Worm (Caenorhabditis elegans): Measurements from ENCODE around the gene clec-146.

Gene clec-146

ce11 chrII:13613096-13613495 lies 19.5 kb upstream of the clec-146 start, which contains the start of gene gst-15:
Gene gst-15 (minus strand): TSS chrII:13613196.
- TF ChIP-seq dmd-6 (GFP tag; IDR thresholded peaks at IDR 0.05) (no peak), ceh-82 (tag; optimal IDR thresholded peaks at IDR 0.05) (no peak)

ce11 chrII:13611186-13611585 lies 17.6 kb upstream of the clec-146 start, which contains the start of gene gst-24:
Gene gst-24 (minus strand): TSS chrII:13611366.
- TF ChIP-seq daf-16 (GFP tag; optimal IDR thresholded peaks at IDR 0.05), result no peak
- TF ChIP-seq daf-16 (tag; optimal IDR thresholded peaks at IDR 0.05), result peak; percentile 13
- no peak for TF ChIP-seq mes-2 (tag; optimal IDR thresholded peaks at IDR 0.05; ENCODE audit: poor library complexity, severe bottlenecking)

ce11 chrII:13609655-13610054 lies 16.1 kb upstream of the clec-146 start, which contains the start of gene gst-20:
Gene gst-20 (minus strand): TSS chrII:13609824.
- TF ChIP-seq mes-2 (tag; optimal IDR thresholded peaks at IDR 0.05; ENCODE audit: poor library complexity, severe bottlenecking) (no peak), zip-2 (tag; optimal IDR thresholded peaks at IDR 0.05) (no peak), mxl-3 (GFP tag; optimal IDR thresholded peaks at IDR 0.05) (peak; percentile 100), madf-9 (GFP tag; conservative IDR thresholded peaks at IDR 0.05) (no peak), nhr-6 (tag; optimal IDR thresholded peaks at IDR 0.05) (peak; percentile 22), nhr-48 (tag; optimal IDR thresholded peaks at IDR 0.05) (peak; percentile 53), dmd-6 (GFP tag; IDR thresholded peaks at IDR 0.05) (peak; percentile 79), mdl-1 (tag; optimal IDR thresholded peaks at IDR 0.05) (peak in 1 of 2 experiments; percentile 85), nhr-77 (tag; optimal IDR thresholded peaks at IDR 0.05) (peak; percentile 82), dpl-1 (GFP tag; optimal IDR thresholded peaks at IDR 0.05) (peak; percentile 32), aha-1 (tag) (peak; percentile 28), mep-1 (tag; optimal IDR thresholded peaks at IDR 0.05) (no peak), nhr-10 (tag; optimal IDR thresholded peaks at IDR 0.05) (no peak), Y105C5A.15 (GFP tag; IDR thresholded peaks at IDR 0.05) (no peak), daf-16 (GFP tag; optimal IDR thresholded peaks at IDR 0.05) (no peak), daf-16 (tag; optimal IDR thresholded peaks at IDR 0.05) (peak; percentile 84), hlh-11 (tag; optimal IDR thresholded peaks at IDR 0.05) (peak; percentile 78), dve-1 (tag; optimal IDR thresholded peaks at IDR 0.05; ENCODE audit: insufficient read depth) (peak; percentile 75), hlh-30 (tag; optimal IDR thresholded peaks at IDR 0.05; ENCODE audit: insufficient read depth) (peak; percentile 82), nhr-28 (tag; optimal IDR thresholded peaks at IDR 0.05) (peak; percentile 72), nhr-102 (tag; optimal IDR thresholded peaks at IDR 0.05) (peak; percentile 50), lsy-2 (tag; optimal IDR thresholded peaks at IDR 0.05) (peak in 1 of 2 experiments; percentile 18), pqm-1 (tag; optimal IDR thresholded peaks at IDR 0.05) (peak; percentile 62)

DNA sequence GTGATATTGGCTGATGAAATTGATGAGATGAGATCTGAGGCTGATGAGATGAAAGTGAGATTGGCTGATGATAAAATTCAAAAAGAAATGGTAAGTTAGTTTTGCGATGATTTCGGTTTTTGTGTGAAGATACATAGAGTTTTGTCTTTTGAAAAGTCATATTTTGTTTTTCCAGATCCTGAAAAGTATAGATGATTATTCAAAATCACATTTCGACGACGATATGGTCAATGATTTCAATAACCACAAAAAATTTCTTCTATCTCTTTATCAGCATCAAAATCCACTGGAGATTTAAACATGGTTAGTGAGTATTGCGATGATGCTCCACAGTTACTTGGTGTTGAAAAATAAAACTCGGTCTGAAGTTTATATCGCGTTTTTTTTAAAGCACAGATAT lies 7.3 kb upstream of the clec-146 start, which contains the start of gene csp-1:
Gene csp-1, plus strand, starts transcription at position 301 of the 400 bp plus-strand sequence.
- no peak for TF ChIP-seq ceh-82 (tag; optimal IDR thresholded peaks at IDR 0.05)
- no peak for TF ChIP-seq F49E8.2 (tag; optimal IDR thresholded peaks at IDR 0.05; ENCODE audit: borderline replicate concordance)
- TF ChIP-seq egl-27 (tag; optimal IDR thresholded peaks at IDR 0.05), result no peak
- no peak for TF ChIP-seq T26A8.4 (GFP tag; IDR thresholded peaks at IDR 0.05)
- TF ChIP-seq zip-2 (tag; optimal IDR thresholded peaks at IDR 0.05), result no peak
- TF ChIP-seq madf-9 (GFP tag; conservative IDR thresholded peaks at IDR 0.05), result no peak
- no peak for TF ChIP-seq nhr-77 (tag; optimal IDR thresholded peaks at IDR 0.05)
- no peak for TF ChIP-seq zag-1 (tag; optimal IDR thresholded peaks at IDR 0.05)
- no peak for TF ChIP-seq set-16 (GFP tag; IDR thresholded peaks at IDR 0.05)
- no peak for TF ChIP-seq nhr-25 (tag; optimal IDR thresholded peaks at IDR 0.05; ENCODE audit: borderline replicate concordance, insufficient read depth)
- TF ChIP-seq T20F7.1 (GFP tag; optimal IDR thresholded peaks at IDR 0.05), result no peak
- no peak for TF ChIP-seq ceh-28 (tag; optimal IDR thresholded peaks at IDR 0.05)

DNA sequence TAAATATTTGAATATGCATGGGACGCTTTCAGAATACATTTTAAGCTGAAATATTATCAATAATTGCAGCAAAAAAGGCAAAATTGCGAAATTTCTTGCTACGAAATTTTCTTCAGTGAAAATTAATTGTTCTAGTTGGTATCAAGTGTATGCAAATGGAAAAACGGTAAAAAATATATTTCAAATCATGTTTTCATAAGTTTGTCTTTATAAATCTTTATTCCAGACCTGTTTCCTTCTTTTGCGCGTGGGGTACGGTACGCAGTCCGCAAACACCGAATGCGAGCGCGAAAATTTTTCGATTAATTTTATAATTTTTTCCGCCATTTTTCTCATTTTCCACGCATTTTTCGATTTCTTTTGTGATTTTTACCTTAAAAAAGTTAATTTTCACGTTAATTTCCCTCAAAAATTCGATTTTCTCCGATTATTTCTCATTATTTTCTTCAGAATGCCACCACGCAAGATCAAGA lies 3.0 kb upstream of the clec-146 start, which contains the start of the genes fbxc-23 and csc-1:
Gene fbxc-23, minus strand, starts transcription at position 51 of the 473 bp plus-strand sequence.
Gene csc-1, plus strand, starts transcription at position 451 of the 473 bp plus-strand sequence.
- TF ChIP-seq daf-16 (GFP tag; optimal IDR thresholded peaks at IDR 0.05) (no peak), daf-16 (tag; optimal IDR thresholded peaks at IDR 0.05) (peak; percentile 50), lin-38 (GFP tag; IDR thresholded peaks at IDR 0.05) (peak; percentile 70), nhr-102 (tag; optimal IDR thresholded peaks at IDR 0.05) (no peak), rbr-2 (tag; optimal IDR thresholded peaks at IDR 0.05) (peak; percentile 1), dve-1 (tag; optimal IDR thresholded peaks at IDR 0.05; ENCODE audit: insufficient read depth) (peak; percentile 37), dpl-1 (GFP tag; optimal IDR thresholded peaks at IDR 0.05) (peak; percentile 90), hmg-1.1 (GFP tag; IDR thresholded peaks at IDR 0.05) (0 out of 2 replicates have a peak, but pooled peaks have one; percentile 15), mes-2 (tag; optimal IDR thresholded peaks at IDR 0.05; ENCODE audit: poor library complexity, severe bottlenecking) (peak; percentile 67), hlh-30 (tag; optimal IDR thresholded peaks at IDR 0.05; ENCODE audit: insufficient read depth) (peak; percentile 52), lsy-2 (tag; optimal IDR thresholded peaks at IDR 0.05) (peak; percentile 56 to 98), spr-1 (tag; optimal IDR thresholded peaks at IDR 0.05) (no peak), nhr-42 (GFP tag; IDR thresholded peaks at IDR 0.05) (no peak), unc-130 (GFP tag; optimal IDR thresholded peaks at IDR 0.05) (peak; percentile 17), fkh-10 (GFP tag; optimal IDR thresholded peaks at IDR 0.05) (peak; percentile 20), nhr-28 (tag; optimal IDR thresholded peaks at IDR 0.05) (peak; percentile 22)

Data from whole organism, L4 larva.